Fruit fly (Drosophila melanogaster): ENCODE results near the gene mRpL12.

mRpL12 gene

DNA sequence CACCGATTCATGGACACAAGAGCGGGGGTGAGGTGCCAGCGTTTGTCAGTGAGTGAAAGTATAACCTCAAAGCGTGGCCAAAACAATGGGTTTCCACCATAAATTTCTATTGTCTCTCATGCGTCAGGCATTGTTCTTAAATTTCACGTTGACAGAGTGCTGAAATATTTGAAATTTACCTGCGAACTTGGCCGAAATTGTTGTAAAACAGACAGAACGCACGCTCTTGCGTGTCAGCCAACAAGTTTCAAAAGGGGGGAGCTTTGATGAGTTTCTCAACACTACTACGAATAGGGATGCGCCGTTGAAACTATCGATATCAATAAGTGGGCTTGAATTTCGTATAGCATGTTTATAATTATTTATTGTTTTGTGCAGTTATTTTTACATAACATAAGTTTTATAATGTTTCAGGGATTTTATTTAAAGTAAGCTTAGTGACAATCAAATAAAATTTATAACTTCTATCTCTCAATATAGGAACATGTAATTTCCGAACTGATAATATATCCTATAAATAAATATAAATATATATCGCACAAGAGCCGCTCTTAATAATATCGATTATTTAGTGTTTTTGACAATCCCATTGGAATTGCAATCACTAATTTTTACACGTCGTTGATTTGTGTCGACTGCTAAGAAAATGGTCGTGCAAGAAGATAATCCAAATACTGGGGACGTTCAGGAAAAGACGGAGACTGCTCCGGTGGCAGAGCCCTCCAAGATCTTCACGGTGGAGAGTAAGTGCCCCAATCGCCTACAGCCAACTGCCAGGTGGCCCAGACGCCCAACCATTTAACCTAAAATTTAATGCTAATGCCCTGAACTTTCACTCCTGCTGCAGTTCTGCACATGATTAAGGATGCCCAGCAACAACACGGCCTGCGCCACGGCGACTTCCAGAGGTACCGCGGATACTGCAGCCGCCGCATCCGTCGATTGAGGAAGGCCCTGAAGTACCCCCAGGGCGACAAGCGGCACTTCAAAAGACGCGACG is 18.2 kb downstream of the mRpL12 start, which contains the start of the genes pix and Srp68:
Gene pix, minus strand, starts transcription at position 288 of the 1,000 bp plus-strand sequence.
Gene Srp68, plus strand, starts transcription at position 569 of the 1,000 bp plus-strand sequence.
- TF ChIP-seq h (optimal IDR thresholded peaks at IDR 0.05) (no peak), Myc (optimal IDR thresholded peaks at IDR 0.05) (no peak), Sin3A (optimal IDR thresholded peaks at IDR 0.05) (no peak), psq (optimal IDR thresholded peaks at IDR 0.05) (no peak)

DNA sequence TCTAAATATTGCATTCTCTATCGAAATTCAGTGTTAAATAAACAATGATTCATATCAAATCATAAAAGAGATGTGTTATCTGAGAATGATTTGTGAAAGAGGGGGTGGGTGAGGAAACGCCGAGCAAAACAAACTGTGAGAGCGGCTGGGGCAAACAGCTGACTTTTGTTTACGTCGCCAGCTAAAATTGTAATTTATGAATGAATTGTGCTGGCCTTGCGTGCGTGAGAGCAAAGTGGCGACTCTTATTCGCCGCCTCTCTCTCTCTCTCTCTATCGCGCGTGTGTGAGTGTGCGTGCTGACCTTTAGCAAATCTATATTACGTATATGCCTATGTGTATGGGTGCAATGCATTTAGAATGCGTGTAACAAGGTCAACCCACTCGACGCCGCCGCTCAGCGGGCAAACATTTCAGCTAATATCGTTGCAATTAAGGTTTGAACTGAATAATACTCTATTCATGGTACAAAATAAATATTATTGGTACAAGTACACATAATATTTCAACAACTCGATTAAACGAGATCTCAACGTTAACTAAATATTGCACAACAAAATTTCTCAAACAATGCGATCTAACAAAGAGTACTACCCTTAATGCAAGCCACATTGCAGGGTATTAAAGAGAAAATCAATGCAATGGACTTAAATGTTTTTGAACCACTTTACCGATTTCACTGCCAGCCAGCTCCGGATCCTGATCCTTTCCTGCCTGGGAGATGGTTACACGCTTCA is 22.3 kb downstream of the mRpL12 start:
- TF ChIP-seq insv (optimal IDR thresholded peaks at IDR 0.05), result no peak
- no peak for TF ChIP-seq Myc (optimal IDR thresholded peaks at IDR 0.05)
- no peak for TF ChIP-seq h (optimal IDR thresholded peaks at IDR 0.05)
- TF ChIP-seq Sin3A (optimal IDR thresholded peaks at IDR 0.05), result no peak
- TF ChIP-seq ttk (optimal IDR thresholded peaks at IDR 0.05), result no peak
- no peak for TF ChIP-seq psq (optimal IDR thresholded peaks at IDR 0.05)

DNA sequence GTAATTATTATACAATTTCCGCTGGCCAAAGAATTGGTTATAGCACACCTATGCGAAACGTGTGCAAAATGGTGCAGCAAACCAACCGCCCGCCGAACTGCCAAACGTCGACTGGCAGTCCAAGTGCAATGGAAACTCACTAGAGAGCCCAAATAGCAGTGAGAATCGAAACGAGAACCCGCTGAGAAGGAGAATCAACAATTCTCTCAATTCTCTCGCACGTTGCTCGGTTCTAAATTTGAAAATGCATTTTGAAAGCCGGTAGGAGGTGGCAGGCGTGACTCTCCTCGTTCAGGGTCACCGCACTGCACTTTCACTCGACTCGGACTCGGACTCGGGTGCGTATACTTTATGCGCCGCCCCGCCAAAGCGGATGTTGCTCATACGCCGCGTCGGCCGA is 23.2 kb downstream of the mRpL12 start, which contains the start of gene CG5644:
Gene CG5644, minus strand, starts transcription at position 101 of the 400 bp plus-strand sequence.
- TF ChIP-seq Sin3A (optimal IDR thresholded peaks at IDR 0.05) (no peak), h (optimal IDR thresholded peaks at IDR 0.05) (no peak), psq (optimal IDR thresholded peaks at IDR 0.05) (no peak), insv (optimal IDR thresholded peaks at IDR 0.05) (no peak), ttk (optimal IDR thresholded peaks at IDR 0.05) (no peak), Myc (optimal IDR thresholded peaks at IDR 0.05) (no peak)

DNA sequence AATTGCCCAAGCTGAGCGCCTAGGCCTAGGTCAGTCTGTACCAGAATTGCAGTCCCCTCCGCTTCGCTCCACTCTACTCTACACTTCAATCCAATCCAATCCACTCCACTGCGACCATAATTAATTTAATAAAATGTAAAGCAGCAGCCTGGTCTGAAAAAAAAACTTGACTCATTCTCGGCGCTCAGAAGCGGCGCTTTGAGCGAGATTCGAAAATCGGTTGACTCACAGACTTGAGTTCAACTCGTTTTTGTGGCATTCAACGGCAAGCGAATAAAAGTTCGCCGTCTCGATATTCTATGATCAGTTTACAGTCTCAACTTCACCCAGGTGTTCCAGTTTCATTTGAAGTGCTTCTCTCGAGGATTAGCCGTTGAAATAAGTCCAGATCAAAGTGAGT is 24.9 kb downstream of the mRpL12 start, which contains the start of gene CG13314:
Gene CG13314, plus strand, starts transcription at position 301 of the 400 bp plus-strand sequence.
- TF ChIP-seq psq (optimal IDR thresholded peaks at IDR 0.05) (no peak), h (optimal IDR thresholded peaks at IDR 0.05) (no peak), insv (optimal IDR thresholded peaks at IDR 0.05) (no peak), Myc (optimal IDR thresholded peaks at IDR 0.05) (no peak), ttk (optimal IDR thresholded peaks at IDR 0.05) (no peak), Sin3A (optimal IDR thresholded peaks at IDR 0.05) (no peak)

DNA sequence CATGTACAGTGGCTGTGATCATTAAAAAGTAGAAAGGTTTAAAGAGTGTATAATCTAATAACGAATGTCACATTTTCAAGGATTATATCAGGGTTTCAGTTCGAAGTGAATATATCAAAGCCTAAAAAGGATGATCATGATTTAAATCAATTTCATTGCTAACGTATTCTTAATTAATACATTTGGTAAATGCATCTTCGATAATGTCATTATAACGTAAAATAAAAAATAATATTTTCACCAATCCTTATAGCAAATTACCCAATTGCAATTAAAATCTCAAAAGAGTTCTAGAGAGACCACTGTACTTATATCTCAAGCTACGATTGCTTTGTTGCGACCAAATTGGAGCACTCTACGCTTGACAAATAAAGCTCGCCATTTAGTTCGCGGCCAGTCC is 25.5 kb downstream of the mRpL12 start:
- no peak for TF ChIP-seq insv (optimal IDR thresholded peaks at IDR 0.05)
- TF ChIP-seq Myc (optimal IDR thresholded peaks at IDR 0.05), result no peak
- TF ChIP-seq h (optimal IDR thresholded peaks at IDR 0.05), result no peak
- no peak for TF ChIP-seq psq (optimal IDR thresholded peaks at IDR 0.05)
- no peak for TF ChIP-seq Sin3A (optimal IDR thresholded peaks at IDR 0.05)
- no peak for TF ChIP-seq ttk (optimal IDR thresholded peaks at IDR 0.05)

DNA sequence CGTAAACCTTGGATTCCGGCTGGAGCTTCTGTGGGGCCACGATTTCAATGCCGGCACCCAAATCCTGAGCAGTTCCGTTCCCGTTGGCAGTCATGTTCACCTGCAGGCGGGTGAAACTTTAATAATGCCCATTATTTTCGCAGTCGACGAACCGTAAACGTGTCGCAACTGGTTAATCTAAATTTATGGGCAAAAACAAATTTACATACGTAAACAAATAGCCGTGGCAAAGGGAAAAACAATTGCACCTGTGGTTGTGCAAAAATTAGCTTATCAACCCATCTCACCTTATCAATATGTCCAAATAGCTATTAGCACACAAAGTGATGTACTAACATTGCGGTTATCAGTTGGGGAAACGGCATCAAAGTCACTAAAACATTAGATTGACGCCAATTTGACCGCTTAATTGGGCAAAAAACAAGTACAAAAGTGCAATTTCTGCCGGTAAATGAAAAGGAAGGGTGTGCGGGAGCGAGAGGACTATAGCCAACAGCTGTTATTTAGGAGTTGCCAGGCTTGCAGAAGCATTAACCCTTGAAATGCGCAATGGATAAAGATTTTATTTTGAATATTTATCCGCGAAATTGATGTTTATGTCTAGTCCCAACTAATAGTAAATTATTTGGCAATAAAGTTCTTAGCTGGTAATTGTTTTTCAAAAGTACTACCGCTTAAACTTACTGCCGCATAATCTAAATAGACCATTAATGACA is 28.7 kb downstream of the mRpL12 start:
- TF ChIP-seq ttk (optimal IDR thresholded peaks at IDR 0.05), result no peak
- TF ChIP-seq Myc (optimal IDR thresholded peaks at IDR 0.05), result no peak
- TF ChIP-seq Sin3A (optimal IDR thresholded peaks at IDR 0.05), result no peak
- TF ChIP-seq insv (optimal IDR thresholded peaks at IDR 0.05), result no peak
- no peak for TF ChIP-seq h (optimal IDR thresholded peaks at IDR 0.05)
- TF ChIP-seq psq (optimal IDR thresholded peaks at IDR 0.05), result no peak

DNA sequence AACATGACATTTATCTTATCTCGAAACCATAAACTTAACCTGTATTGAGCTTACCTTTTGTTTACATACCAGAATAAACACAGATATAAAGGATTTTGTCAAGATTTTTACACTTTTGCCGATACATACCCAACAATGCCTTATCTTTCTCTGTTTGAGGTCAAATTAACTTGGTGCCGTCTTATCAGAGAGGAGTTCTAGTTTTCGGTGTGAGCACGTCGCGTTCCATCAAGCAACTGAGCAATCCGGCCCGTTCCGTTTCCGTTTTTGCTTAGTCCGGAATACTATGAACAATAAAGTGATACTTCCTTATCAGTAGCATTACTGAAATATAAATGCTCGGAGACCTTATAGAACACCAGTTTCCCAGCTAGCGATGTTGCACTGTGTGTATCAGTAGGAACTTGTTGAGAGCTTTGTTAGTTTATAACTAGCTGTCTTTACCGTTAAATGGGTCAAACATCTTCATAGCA is 29.3 kb downstream of the mRpL12 start, which contains the start of gene Galk:
Gene Galk, minus strand, starts transcription at position 244 of the 473 bp plus-strand sequence.
- TF ChIP-seq psq (optimal IDR thresholded peaks at IDR 0.05) (no peak), insv (optimal IDR thresholded peaks at IDR 0.05) (no peak), h (optimal IDR thresholded peaks at IDR 0.05) (no peak), Sin3A (optimal IDR thresholded peaks at IDR 0.05) (no peak), Myc (optimal IDR thresholded peaks at IDR 0.05) (no peak), ttk (optimal IDR thresholded peaks at IDR 0.05) (no peak)

DNA sequence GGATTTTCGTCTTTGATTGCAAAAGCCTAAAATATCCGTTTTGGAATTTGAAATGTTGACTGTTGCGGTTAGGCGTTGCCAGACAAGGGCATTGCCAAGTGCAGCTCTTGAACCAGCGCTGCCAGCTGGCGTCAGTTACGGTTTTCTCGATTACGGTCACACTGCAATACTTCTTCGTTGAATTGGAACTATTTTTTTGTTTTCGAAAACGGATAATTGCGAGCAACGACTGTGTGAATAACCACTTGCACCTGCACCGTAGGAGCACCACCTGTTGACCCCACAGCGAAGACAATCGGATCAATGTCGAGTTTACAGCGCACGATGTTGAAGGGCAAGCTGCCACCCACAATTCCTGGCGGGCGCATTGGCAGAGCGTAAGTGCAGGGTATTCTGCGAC is 30.0 kb downstream of the mRpL12 start, which contains the start of gene CG5068:
Gene CG5068, plus strand, starts transcription at position 129 of the 400 bp plus-strand sequence.
- no peak for TF ChIP-seq Sin3A (optimal IDR thresholded peaks at IDR 0.05)

DNA sequence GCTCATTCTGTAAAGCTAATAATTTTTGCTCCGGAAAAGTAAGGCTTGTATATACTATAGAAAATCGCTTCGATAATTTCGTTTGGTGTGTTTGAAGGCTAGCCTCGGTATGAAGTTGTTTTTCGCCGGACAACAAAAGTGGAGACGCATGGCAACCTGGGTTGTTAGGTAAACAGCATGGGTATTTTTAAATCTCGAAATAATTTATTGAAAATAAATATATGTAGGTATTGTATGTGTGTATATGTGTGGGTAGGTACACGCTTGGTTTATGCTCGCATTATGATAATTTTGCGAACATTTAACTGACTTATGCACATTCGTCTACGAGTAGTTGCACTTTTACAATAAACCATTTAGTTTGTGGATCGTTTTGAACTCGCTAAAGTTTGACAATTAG is 33.5 kb downstream of the mRpL12 start, which contains the start of gene CG5280:
Gene CG5280, minus strand, starts transcription at position 101 of the 400 bp plus-strand sequence.
- TF ChIP-seq psq (optimal IDR thresholded peaks at IDR 0.05) (no peak), insv (optimal IDR thresholded peaks at IDR 0.05) (no peak), Sin3A (optimal IDR thresholded peaks at IDR 0.05) (no peak), Myc (optimal IDR thresholded peaks at IDR 0.05) (no peak), ttk (optimal IDR thresholded peaks at IDR 0.05) (no peak), h (optimal IDR thresholded peaks at IDR 0.05) (no peak)

DNA sequence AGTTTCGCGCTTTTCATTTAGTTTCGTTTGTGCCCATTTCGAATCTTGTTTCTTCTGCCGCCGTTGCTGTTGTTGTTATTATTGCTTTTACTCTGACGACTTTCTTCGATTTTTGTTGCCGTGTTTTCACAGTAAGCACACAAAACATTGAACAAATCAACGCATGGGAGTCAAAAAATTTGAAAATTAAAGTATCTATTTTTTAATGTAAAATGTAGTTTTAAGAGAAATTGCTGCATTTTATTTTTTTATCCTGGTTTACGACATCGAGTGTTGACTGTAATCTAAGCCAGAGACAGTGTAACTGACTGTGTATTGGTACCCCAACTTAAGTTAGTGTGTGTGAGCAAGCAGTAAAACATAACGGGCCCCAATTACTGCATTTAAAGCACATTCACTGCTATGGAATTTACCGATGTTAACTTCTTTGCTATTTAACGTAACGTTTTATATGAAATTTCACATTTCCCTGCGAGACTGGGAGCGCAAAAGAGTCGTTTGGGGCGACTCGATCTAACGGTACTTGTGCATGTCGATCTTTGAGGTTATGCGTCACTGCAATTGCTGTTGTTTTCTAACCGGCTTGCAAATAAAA is 39.7 kb downstream of the mRpL12 start:
- TF ChIP-seq Sin3A (optimal IDR thresholded peaks at IDR 0.05), result no peak
- TF ChIP-seq insv (optimal IDR thresholded peaks at IDR 0.05), result no peak

All from Kc167 (cell line).